Fruit fly (Drosophila melanogaster) Kc167 (cell line): ENCODE results near the gene Rassf.

Experiments
- Myc ChIP-seq: fragments of >200 bp; optimal IDR thresholded peaks from 2 replicates; lab custom pipeline; 2017; ENCODE audit warnings: missing external identifiers
- Sin3A ChIP-seq: fragments of >200 bp; optimal IDR thresholded peaks from 2 replicates; lab custom pipeline; 2018; ENCODE audit warnings: missing external identifiers
- h ChIP-seq: fragments of >200 bp; optimal IDR thresholded peaks from 3 replicates; lab custom pipeline; 2018; ENCODE audit warnings: missing external identifiers
- ttk ChIP-seq: sonication (Bioruptor generic); optimal IDR thresholded peaks from 2 replicates; lab custom pipeline; 2017; ENCODE audit warnings: missing external identifiers

DNA sequence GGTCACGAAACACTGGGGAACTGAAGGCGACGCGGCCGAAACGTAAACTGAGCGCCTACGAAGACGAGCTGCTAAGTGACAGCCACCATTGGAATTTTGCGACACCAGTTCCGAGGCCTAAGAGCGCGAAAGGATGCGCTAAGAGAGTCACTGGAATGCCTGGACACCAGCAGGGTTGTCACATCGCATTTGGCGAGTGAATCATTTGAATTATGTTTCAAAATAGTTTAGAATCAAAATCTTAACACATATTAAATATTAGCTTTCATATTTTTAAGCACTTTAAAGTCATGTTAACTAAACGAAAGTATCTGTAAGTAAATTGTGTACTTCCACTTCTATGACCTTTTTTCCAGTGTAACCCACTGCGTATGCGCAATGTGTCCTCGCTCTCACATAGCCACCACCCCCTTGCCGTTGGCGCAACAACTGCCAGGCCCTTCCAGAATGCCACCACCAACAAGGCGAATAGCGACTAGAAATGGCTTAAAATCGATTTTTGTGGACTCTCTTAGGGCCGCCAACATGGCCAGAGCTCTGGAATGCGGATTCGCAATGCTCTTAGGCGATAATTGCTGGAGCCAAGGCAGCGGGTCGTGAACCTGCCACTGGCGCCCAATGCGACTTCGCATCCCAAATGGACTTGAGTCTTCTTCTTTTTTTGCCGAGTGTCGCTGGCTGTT is 4.9 kb downstream of the Rassf start, which contains the start of gene Cow:
- no peak for TF ChIP-seq h (lab: Kevin White, UChicago)
- no peak for TF ChIP-seq ttk (lab: Kevin White, UChicago)
- TF ChIP-seq Sin3A (lab: Kevin White, UChicago), result no peak
- no peak for TF ChIP-seq Myc (lab: Kevin White, UChicago)
